Fruit fly (Drosophila melanogaster) whole organism, pupa: Measurements from ENCODE around the gene CG8301.
A peak's percentile ranks its signal among the peaks of the same experiment; 100 is the strongest.

ENCODE experiments used
- CG10348 ChIP-seq: fragments of 200-800 bp; sonication (Bioruptor generic); IDR thresholded peaks from 2 replicates; pipeline ENCODE4 v1.3.6; 2022; ENCODE audit warnings: missing biosample characterization, missing genetic modification characterization
- CG12605 ChIP-seq: fragments of 200-800 bp; sonication (Bioruptor generic); IDR thresholded peaks from 2 replicates; pipeline ENCODE4 v1.3.6; 2022; ENCODE audit warnings: missing biosample characterization, missing genetic modification characterization
- CG13204 ChIP-seq: fragments of 200-800 bp; sonication (Bioruptor generic); optimal IDR thresholded peaks from 2 replicates; lab custom pipeline; 2018; ENCODE audit warnings: missing biosample characterization, mild to moderate bottlenecking, missing genetic modification characterization, moderate library complexity
- CG14655 ChIP-seq: fragments of 200-800 bp; sonication (Bioruptor generic); optimal IDR thresholded peaks from 3 replicates; lab custom pipeline; 2017; ENCODE audit warnings: mild to moderate bottlenecking, missing biosample characterization, missing genetic modification reagents, missing genetic modification characterization
- CG15710 ChIP-seq: fragments of 200-800 bp; sonication (Bioruptor generic); optimal IDR thresholded peaks from 2 replicates; lab custom pipeline; 2018; ENCODE audit warnings: missing biosample characterization, mild to moderate bottlenecking, missing genetic modification characterization, moderate library complexity
- CG17806 ChIP-seq: fragments of 200-800 bp; sonication (Bioruptor generic); optimal IDR thresholded peaks from 2 replicates; lab custom pipeline; 2018; ENCODE audit warnings: missing biosample characterization, mild to moderate bottlenecking, missing genetic modification characterization, moderate library complexity
- CG32121 ChIP-seq: fragments of 200-800 bp; sonication (Bioruptor generic); IDR thresholded peaks from 2 replicates; pipeline ENCODE4 v1.3.6; 2022; ENCODE audit warnings: missing biosample characterization, missing genetic modification characterization
- CG34367 ChIP-seq: fragments of 200-800 bp; sonication (Bioruptor generic); optimal IDR thresholded peaks from 2 replicates; lab custom pipeline; 2018; ENCODE audit warnings: missing biosample characterization, mild to moderate bottlenecking, missing genetic modification characterization
- CG4496 ChIP-seq: fragments of 200-800 bp; sonication (Bioruptor generic); IDR thresholded peaks from 3 replicates; pipeline ENCODE4 v1.3.6; 2022; ENCODE audit warnings: missing biosample characterization, missing genetic modification characterization
- CG8159 ChIP-seq: fragments of 200-800 bp; sonication (Bioruptor generic); optimal IDR thresholded peaks from 3 replicates; lab custom pipeline; 2018; ENCODE audit warnings: missing biosample characterization, mild to moderate bottlenecking, missing genetic modification characterization, moderate library complexity
- CG8301 ChIP-seq: fragments of 200-800 bp; sonication (Bioruptor generic); optimal IDR thresholded peaks from 2 replicates; lab custom pipeline; 2018; ENCODE audit warnings: missing biosample characterization, mild to moderate bottlenecking, missing genetic modification characterization
- CG9948 ChIP-seq: fragments of 200-800 bp; sonication (Bioruptor generic); optimal IDR thresholded peaks from 2 replicates; lab custom pipeline; 2018; ENCODE audit warnings: missing biosample characterization, mild to moderate bottlenecking, missing genetic modification characterization, moderate library complexity
- D1 ChIP-seq: fragments of 200-800 bp; sonication (Bioruptor generic); optimal IDR thresholded peaks from 2 replicates; lab custom pipeline; 2018; ENCODE audit warnings: missing biosample characterization, mild to moderate bottlenecking, missing genetic modification characterization, moderate library complexity
- EcR ChIP-seq: fragments of 200-800 bp; sonication (Bioruptor generic); optimal IDR thresholded peaks from 3 replicates; lab custom pipeline; 2019; ENCODE audit warnings: missing biosample characterization, missing genetic modification characterization, mild to moderate bottlenecking, moderate library complexity, missing genetic modification reagents
- Ets98B ChIP-seq: fragments of 200-800 bp; sonication (Bioruptor generic); IDR thresholded peaks from 2 replicates; pipeline ENCODE4 v1.3.6; 2022; ENCODE audit warnings: missing biosample characterization, missing genetic modification characterization
- Pif1A ChIP-seq: fragments of 200-800 bp; sonication (Bioruptor generic); optimal IDR thresholded peaks from 3 replicates; lab custom pipeline; 2016; ENCODE audit warnings: missing biosample characterization, missing genetic modification characterization
- Pif1B ChIP-seq: fragments of 200-800 bp; sonication (Bioruptor generic); optimal IDR thresholded peaks from 3 replicates; lab custom pipeline; 2016; ENCODE audit warnings: missing biosample characterization, missing genetic modification characterization
- Snoo ChIP-seq: fragments of 200-800 bp; sonication (Bioruptor generic); optimal IDR thresholded peaks from 3 replicates; lab custom pipeline; 2017; ENCODE audit warnings: missing biosample characterization, mild to moderate bottlenecking, missing genetic modification characterization, inconsistent platforms
- fd96Ca ChIP-seq: fragments of 200-800 bp; sonication (Bioruptor generic); IDR thresholded peaks from 3 replicates; pipeline ENCODE4 v1.3.6; 2022; ENCODE audit warnings: missing biosample characterization, missing genetic modification characterization
- gl ChIP-seq: fragments of 200-800 bp; sonication (Bioruptor generic); optimal IDR thresholded peaks from 2 replicates; lab custom pipeline; 2018; ENCODE audit warnings: missing biosample characterization, mild to moderate bottlenecking, missing genetic modification characterization
- rn ChIP-seq: fragments of 200-800 bp; sonication (Bioruptor generic); IDR thresholded peaks from 2 replicates; pipeline ENCODE4 v1.3.6; 2022; ENCODE audit warnings: missing biosample characterization, missing genetic modification characterization

The CG8301 gene

DNA sequence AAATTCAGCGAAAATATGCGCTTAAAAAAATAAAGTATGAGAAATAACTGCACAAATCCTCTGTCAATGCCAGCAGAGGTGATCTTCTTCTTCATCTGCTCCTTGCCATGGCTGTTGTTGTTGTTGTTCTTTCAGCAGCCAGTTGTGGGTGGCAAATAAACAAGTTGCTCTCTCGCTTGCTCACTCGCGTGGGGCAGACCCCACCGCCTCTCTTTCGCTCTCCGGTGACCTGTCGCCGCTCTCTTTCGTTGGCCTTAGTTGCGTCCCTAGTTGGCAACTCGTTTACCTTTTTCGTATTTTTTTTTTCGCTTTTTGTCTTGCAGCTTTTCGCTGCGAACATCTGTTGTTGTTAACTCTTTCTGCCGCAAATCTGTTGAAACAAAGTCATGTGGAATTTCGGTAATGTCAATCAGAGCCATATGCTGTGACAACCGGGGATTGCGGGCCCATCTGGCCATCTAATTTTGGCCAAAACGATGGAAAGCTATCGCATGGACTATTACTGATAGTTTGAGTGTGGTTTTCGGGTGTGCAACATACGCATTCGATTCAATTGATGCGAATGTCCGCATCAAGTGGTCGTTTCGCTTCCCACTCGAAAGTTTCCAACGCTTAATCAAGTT, 46.4 kb upstream of the CG8301 start:
- TF ChIP-seq CG8159 (tag; lab: Kevin White, UChicago) (no peak), CG14655 (no peak), rn (GFP tag; lab: Robert Waterston, UW) (no peak), CG12605 (peak; percentile 53), gl (no peak), CG9948 (no peak), CG34367 (tag; lab: Kevin White, UChicago) (no peak), D1 (tag; lab: Kevin White, UChicago) (no peak), Ets98B (GFP tag; lab: Robert Waterston, UW) (peak; percentile 7; the same call in 1 of the 2 replicates), fd96Ca (GFP tag; lab: Robert Waterston, UW) (no peak), Pif1A (no peak), Pif1B (GFP tag; lab: Kevin White, UChicago) (no peak), EcR (GFP tag; lab: Kevin White, UChicago) (peak; percentile 69), CG4496 (GFP tag; lab: Robert Waterston, UW) (peak; percentile 27; the same call in 2 of the 3 replicates), CG13204 (no peak), CG15710 (tag; lab: Kevin White, UChicago) (no peak), CG8301 (no peak), CG17806 (tag; lab: Kevin White, UChicago) (no peak), CG10348 (GFP tag; lab: Robert Waterston, UW) (no peak), Snoo (tag; lab: Kevin White, UChicago) (no peak), CG32121 (GFP tag; lab: Robert Waterston, UW) (no peak)
- TF ChIP-seq, all 21 proteins: peak for 4

DNA sequence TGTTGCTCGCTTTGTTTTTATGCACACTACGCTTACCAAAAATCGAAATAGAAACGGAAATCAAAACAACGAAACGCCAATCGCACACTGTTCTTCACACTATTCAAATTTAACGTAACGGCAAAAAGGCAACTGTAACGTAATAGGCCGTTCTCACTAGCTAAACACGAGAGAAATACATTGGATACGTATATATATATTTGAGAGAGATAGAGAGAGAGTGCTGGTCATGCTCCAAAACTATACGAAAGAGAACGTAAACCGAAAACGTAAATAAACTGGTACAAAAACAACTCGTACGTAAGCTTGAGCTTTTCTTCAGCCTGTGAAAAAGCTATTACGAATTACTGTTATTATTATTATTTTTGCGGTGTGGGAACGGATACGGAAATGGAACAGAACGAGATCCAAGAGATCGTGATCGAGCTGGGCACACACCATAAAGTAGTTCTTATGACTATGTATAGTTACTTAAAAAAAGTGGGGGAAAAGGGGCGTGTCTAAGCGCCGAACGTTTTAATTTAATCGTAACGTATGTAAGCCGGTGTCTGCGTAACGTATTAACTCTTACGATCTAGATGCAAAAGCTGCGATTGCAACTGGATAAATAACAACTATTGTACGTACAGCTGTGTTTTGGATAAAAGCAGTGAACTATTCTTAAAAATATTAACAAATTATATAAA, 37.5 kb upstream of the CG8301 start:
- TF ChIP-seq CG13204 (no peak), EcR (GFP tag; lab: Kevin White, UChicago) (no peak), Ets98B (GFP tag; lab: Robert Waterston, UW) (no peak), fd96Ca (GFP tag; lab: Robert Waterston, UW) (no peak), CG15710 (tag; lab: Kevin White, UChicago) (no peak), CG14655 (no peak), CG9948 (no peak), CG34367 (tag; lab: Kevin White, UChicago) (no peak), Snoo (tag; lab: Kevin White, UChicago) (no peak), CG8301 (no peak), CG10348 (GFP tag; lab: Robert Waterston, UW) (no peak)

DNA sequence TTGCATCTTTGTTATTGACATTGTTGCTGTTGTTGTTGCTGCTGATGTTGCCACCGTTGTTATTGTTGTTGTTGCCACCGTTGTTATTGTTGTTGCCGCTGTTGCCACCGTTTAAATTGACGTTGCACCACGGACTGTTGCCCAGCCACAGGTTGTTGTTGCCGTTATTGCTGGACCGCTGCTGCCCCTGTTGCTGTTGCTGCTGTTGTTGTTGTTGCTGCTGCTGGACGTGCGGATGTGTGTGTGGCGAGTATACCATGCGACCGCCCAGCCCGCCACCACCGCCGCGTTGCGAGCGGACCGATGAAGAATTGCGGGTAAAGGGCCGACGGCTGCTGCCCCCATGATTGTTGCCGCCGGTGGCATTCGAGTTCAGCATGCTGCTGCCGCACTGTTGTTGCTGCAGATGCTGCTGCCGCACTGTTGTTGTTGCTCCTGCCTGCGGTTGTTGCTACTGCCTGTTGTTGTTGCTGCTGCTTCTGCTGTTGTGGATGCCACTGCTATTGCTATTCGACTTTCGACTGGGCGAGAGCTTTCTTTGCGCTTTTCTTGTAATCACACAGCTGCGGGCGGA, 34.2 kb upstream of the CG8301 start:
- TF ChIP-seq CG4496 (GFP tag; lab: Robert Waterston, UW), result no peak
- no peak for TF ChIP-seq Snoo (tag; lab: Kevin White, UChicago)
- TF ChIP-seq gl, result no peak
- no peak for TF ChIP-seq CG12605
- no peak for TF ChIP-seq Pif1A
- TF ChIP-seq CG8159 (tag; lab: Kevin White, UChicago), result no peak
- no peak for TF ChIP-seq D1 (tag; lab: Kevin White, UChicago)
- no peak for TF ChIP-seq rn (GFP tag; lab: Robert Waterston, UW)
- TF ChIP-seq CG14655, result no peak
- no peak for TF ChIP-seq EcR (GFP tag; lab: Kevin White, UChicago)
- no peak for TF ChIP-seq Pif1B (GFP tag; lab: Kevin White, UChicago)
- no peak for TF ChIP-seq CG9948
- TF ChIP-seq CG8301, result no peak
- no peak for TF ChIP-seq CG32121 (GFP tag; lab: Robert Waterston, UW)
- no peak for TF ChIP-seq Ets98B (GFP tag; lab: Robert Waterston, UW)

DNA sequence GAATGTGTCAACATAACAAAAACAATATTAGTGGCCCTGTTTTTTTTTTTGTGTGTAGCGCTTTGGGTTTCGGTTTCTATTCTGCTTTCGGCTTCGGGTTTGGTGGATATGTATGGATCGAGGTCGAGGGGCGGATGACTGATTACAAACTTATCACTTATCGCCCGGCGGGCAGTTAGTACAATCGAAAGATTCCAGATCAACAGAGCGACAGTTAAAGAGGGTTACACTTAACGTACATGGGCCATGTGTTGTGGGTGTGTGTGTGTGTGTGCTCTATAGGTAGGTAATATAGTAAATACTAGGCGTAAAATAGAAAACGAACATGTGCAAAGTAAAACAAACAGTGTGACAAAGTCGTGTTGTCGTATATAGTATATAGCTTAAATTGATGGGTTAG, 32.3 kb upstream of the CG8301 start:
- no peak for TF ChIP-seq fd96Ca (GFP tag; lab: Robert Waterston, UW)
- no peak for TF ChIP-seq CG17806 (tag; lab: Kevin White, UChicago)
- TF ChIP-seq CG9948, result no peak
- no peak for TF ChIP-seq CG34367 (tag; lab: Kevin White, UChicago)
- TF ChIP-seq CG4496 (GFP tag; lab: Robert Waterston, UW), result no peak
- no peak for TF ChIP-seq gl
- TF ChIP-seq CG8301, result no peak
- no peak for TF ChIP-seq EcR (GFP tag; lab: Kevin White, UChicago)
- no peak for TF ChIP-seq D1 (tag; lab: Kevin White, UChicago)

DNA sequence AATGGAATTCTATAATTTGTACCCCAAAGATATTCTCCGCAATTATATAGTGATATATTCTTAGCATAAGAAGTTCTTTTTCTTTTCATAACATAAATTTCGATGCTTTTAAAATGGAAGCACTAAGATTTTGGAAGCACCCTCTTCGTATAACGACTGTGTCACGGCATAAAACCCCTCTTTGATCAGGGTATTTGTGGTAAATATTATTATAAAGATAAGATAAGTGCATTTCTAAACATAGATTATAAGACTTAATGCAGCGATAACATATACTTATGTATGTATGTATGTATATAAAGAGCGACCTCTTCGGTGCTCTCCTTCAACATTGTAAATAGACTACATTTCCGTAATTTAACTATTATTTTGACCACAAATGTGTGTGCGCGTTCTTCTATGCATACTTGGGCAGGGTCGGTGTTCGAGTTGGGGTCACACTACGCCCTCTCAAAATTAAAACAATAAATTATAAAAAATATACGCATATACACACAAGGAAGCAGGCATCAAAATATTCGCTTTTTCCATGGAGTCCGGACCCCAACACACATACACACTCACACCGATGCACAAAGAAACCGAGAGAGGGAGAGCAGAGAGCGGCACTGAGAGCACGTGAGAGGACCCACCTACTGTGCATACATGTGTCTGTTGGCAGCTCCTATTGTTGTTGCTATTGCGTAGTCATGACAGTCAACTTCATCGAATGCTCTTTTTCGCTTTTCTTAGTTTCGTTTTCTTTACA, 30.7 kb upstream of the CG8301 start:
- TF ChIP-seq EcR (GFP tag; lab: Kevin White, UChicago) (peak; percentile 53), CG13204 (peak; percentile 29), CG8301 (no peak), CG34367 (tag; lab: Kevin White, UChicago) (no peak), CG10348 (GFP tag; lab: Robert Waterston, UW) (no peak), Pif1B (GFP tag; lab: Kevin White, UChicago) (peak; percentile 60), fd96Ca (GFP tag; lab: Robert Waterston, UW) (no peak), Pif1A (peak; percentile 9), gl (peak; percentile 23)
